Fruit fly (Drosophila melanogaster): Measurements from ENCODE around the gene CG12746.

The CG12746 gene

DNA sequence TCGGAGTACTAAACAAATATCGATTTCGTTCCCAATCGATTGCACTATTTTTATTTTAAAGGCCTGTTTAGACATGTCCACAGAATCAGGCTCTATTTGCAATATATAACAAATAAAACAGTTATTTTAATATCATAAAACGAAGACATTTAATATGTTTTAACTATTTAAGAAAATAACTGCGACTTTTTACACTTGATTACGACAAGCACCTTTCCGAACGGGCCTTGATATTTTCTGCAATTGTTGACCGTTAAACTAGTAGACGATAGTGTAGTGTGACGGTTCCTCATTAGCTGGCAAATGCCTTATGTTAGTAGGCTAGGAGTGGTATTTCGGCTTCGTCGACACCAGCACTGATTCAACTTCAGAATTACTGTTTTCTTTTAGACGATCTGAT is 3.9 kb downstream of the CG12746 start, which contains the start of the genes CG2931 and Rheb (continued):
- TF ChIP-seq ranshi (GFP tag; IDR thresholded peaks at IDR 0.05) (0 out of 2 replicates have a peak, but pooled peaks have one; percentile 51), hkb (optimal IDR thresholded peaks at IDR 0.05) (no peak), hkb (GFP tag; IDR thresholded peaks at IDR 0.05) (peak; percentile 68), pho (GFP tag; optimal IDR thresholded peaks at IDR 0.05) (peak; percentile 43), CG9876 (GFP tag; optimal IDR thresholded peaks at IDR 0.05) (no peak), CG7963 (GFP tag; IDR thresholded peaks at IDR 0.05; ENCODE audit: partially characterized antibody) (no peak), CG13424 (tag; optimal IDR thresholded peaks at IDR 0.05) (peak; percentile 75), CoRest (tag; optimal IDR thresholded peaks at IDR 0.05) (peak; percentile 77), ind (GFP tag; optimal IDR thresholded peaks at IDR 0.05) (peak; percentile 76), ttk (GFP tag; IDR thresholded peaks at IDR 0.05) (0 out of 2 replicates have a peak, but pooled peaks have one; percentile 57), Hr3 (GFP tag; optimal IDR thresholded peaks at IDR 0.05) (peak; percentile 63), oc (tag; optimal IDR thresholded peaks at IDR 0.05) (no peak), Oli (tag; optimal IDR thresholded peaks at IDR 0.05) (peak; percentile 19), nerfin-2 (GFP tag; IDR thresholded peaks at IDR 0.05; ENCODE audit: partially characterized antibody) (0 out of 2 replicates have a peak, but pooled peaks have one; percentile 30), grau (tag; optimal IDR thresholded peaks at IDR 0.05) (peak; percentile 67), Doc3 (GFP tag; IDR thresholded peaks at IDR 0.05; ENCODE audit: partially characterized antibody) (peak; percentile 79), Elba2 (GFP tag; optimal IDR thresholded peaks at IDR 0.05) (peak; percentile 38), HLH4C (GFP tag; IDR thresholded peaks at IDR 0.05; ENCODE audit: partially characterized antibody) (peak; percentile 65), sob (GFP tag; IDR thresholded peaks at IDR 0.05) (peak; percentile 70), NC2β (GFP tag; optimal IDR thresholded peaks at IDR 0.05) (peak; percentile 38), ci (GFP tag; IDR thresholded peaks at IDR 0.05) (0 out of 3 replicates have a peak, but pooled peaks have one; percentile 27), Six4 (GFP tag; optimal IDR thresholded peaks at IDR 0.05) (peak; percentile 33), CG33557 (GFP tag; optimal IDR thresholded peaks at IDR 0.05) (peak; percentile 44), CG2116 (GFP tag; optimal IDR thresholded peaks at IDR 0.05) (peak; percentile 83), CG18476 (GFP tag; optimal IDR thresholded peaks at IDR 0.05) (peak; percentile 43), Ravus (GFP tag; IDR thresholded peaks at IDR 0.05) (no peak), CG14710 (tag; optimal IDR thresholded peaks at IDR 0.05) (peak; percentile 87), ab (GFP tag; optimal IDR thresholded peaks at IDR 0.05) (no peak), klu (GFP tag; IDR thresholded peaks at IDR 0.05) (peak; percentile 25; the same call in 1 of the 2 replicates), CG5180 (GFP tag; optimal IDR thresholded peaks at IDR 0.05) (no peak), aop (GFP tag; IDR thresholded peaks at IDR 0.05) (no peak), CG7271 (tag; optimal IDR thresholded peaks at IDR 0.05) (peak; percentile 57), CG3838 (GFP tag; optimal IDR thresholded peaks at IDR 0.05) (no peak), Lim3 (GFP tag; IDR thresholded peaks at IDR 0.05) (no peak), Bteb2 (GFP tag; optimal IDR thresholded peaks at IDR 0.05) (peak; percentile 51), Fer1 (GFP tag; optimal IDR thresholded peaks at IDR 0.05) (no peak), danr (GFP tag; IDR thresholded peaks at IDR 0.05) (peak; percentile 36; the same call in 1 of the 2 replicates), bcd (GFP tag; optimal IDR thresholded peaks at IDR 0.05) (peak; percentile 42), CG18764 (GFP tag; optimal IDR thresholded peaks at IDR 0.05) (peak; percentile 62), ap (GFP tag; IDR thresholded peaks at IDR 0.05) (peak; percentile 42; the same call in 1 of the 2 replicates), psq (GFP tag; optimal IDR thresholded peaks at IDR 0.05) (peak; percentile 14), CG10274 (GFP tag; optimal IDR thresholded peaks at IDR 0.05) (no peak), Nf-YB (GFP tag; optimal IDR thresholded peaks at IDR 0.05) (peak; percentile 43), vfl (GFP tag; optimal IDR thresholded peaks at IDR 0.05) (peak; percentile 42), CG6854 (GFP tag; optimal IDR thresholded peaks at IDR 0.05) (no peak), Max (GFP tag; optimal IDR thresholded peaks at IDR 0.05) (peak; percentile 66), CG9797 (GFP tag; optimal IDR thresholded peaks at IDR 0.05) (peak; percentile 92), CG33213 (GFP tag; optimal IDR thresholded peaks at IDR 0.05) (peak; percentile 60), phol (tag; optimal IDR thresholded peaks at IDR 0.05) (peak; percentile 82), CG12299 (tag; optimal IDR thresholded peaks at IDR 0.05) (peak; percentile 41), CG32772 (GFP tag; IDR thresholded peaks at IDR 0.05) (peak; percentile 60)

All from whole organism, embryonic.